Worm (Caenorhabditis elegans) whole organism, mixed stage, embryonic: ENCODE results near the gene C05B5.16.

Source experiments
- nhr-12 ChIP-seq: fragments of 150-350 bp; optimal IDR thresholded peaks from 2 replicates; lab custom pipeline; 2014; ENCODE audit warnings: missing biosample characterization, missing genetic modification characterization
- unc-62 ChIP-seq: fragments of 150-350 bp; optimal IDR thresholded peaks from 2 replicates; lab custom pipeline; 2014; ENCODE audit warnings: missing biosample characterization, missing genetic modification reagents, missing genetic modification characterization

- no peak for TF ChIP-seq unc-62 (GFP tag; lab: Kevin White, UChicago)
- no peak for TF ChIP-seq nhr-12 (tag; lab: Kevin White, UChicago)
Observed at ce11 chrIII:10001060-10001459, 11.2 kb upstream of the C05B5.16 start, which contains the start of gene C05B5.5.
